Worm (Caenorhabditis elegans) whole organism, L3 larva: ENCODE data around the gene clp-6.

Source experiments
- R02D3.7 ChIP-seq: fragments of 150-350 bp; optimal IDR thresholded peaks from 2 replicates; lab custom pipeline; 2014; ENCODE audit warnings: missing biosample characterization, missing genetic modification characterization
- aly-2 ChIP-seq: fragments of 150-350 bp; optimal IDR thresholded peaks from 2 replicates; lab custom pipeline; 2014; ENCODE audit warnings: missing biosample characterization, missing genetic modification characterization
- ceh-9 ChIP-seq: sonication (generic microtip); optimal IDR thresholded peaks from 2 replicates; lab custom pipeline; 2018; ENCODE audit warnings: missing biosample characterization, missing genetic modification characterization
- egl-27 ChIP-seq: sonication (generic microtip); optimal IDR thresholded peaks from 4 replicates; lab custom pipeline; 2017; ENCODE audit warnings: missing biosample characterization, missing genetic modification reagents, missing genetic modification characterization
- elt-3 ChIP-seq, 3 experiments: fragments of 150-350 bp in 1 of 3; sonication (generic microtip) in 2 of 3; optimal IDR thresholded peaks; 2 replicates in 2 of 3; 4 replicates in 1 of 3; lab custom pipeline; 2014 to 2017; ENCODE audit warnings: missing biosample characterization in 3 of 3, missing genetic modification characterization in 3 of 3
- nhr-12 ChIP-seq: fragments of 150-350 bp; optimal IDR thresholded peaks from 2 replicates; lab custom pipeline; 2014; ENCODE audit warnings: missing biosample characterization, missing genetic modification characterization
- nhr-76 ChIP-seq: fragments of 150-350 bp; sonication (generic microtip); optimal IDR thresholded peaks from 5 replicates; lab custom pipeline; 2014; ENCODE audit warnings: missing biosample characterization, missing genetic modification characterization
- sea-2 ChIP-seq: fragments of 150-350 bp; sonication (generic microtip); optimal IDR thresholded peaks from 4 replicates; lab custom pipeline; 2014; ENCODE audit warnings: missing biosample characterization, missing genetic modification reagents, missing genetic modification characterization
- unc-62 ChIP-seq: fragments of 150-350 bp; sonication (generic microtip); optimal IDR thresholded peaks from 4 replicates; lab custom pipeline; 2014; ENCODE audit warnings: missing biosample characterization, missing genetic modification reagents, missing genetic modification characterization

ce11 chrIV:1388079-1388478, 46.8 kb downstream of the clp-6 start:
- no peak for TF ChIP-seq nhr-12 (tag; lab: Kevin White, UChicago)
- no peak for TF ChIP-seq aly-2 (tag; lab: Kevin White, UChicago)
- TF ChIP-seq elt-3 (tag; optimal IDR thresholded peaks at IDR 0.05; lab: Kevin White, UChicago), result no peak
- TF ChIP-seq R02D3.7, result no peak
- no peak for TF ChIP-seq unc-62
- TF ChIP-seq egl-27, result no peak
- TF ChIP-seq sea-2 (GFP tag; lab: Kevin White, UChicago), result no peak
- no peak for TF ChIP-seq nhr-76 (tag; lab: Kevin White, UChicago)
- no peak for TF ChIP-seq ceh-9
